Fruit fly (Drosophila melanogaster): Measurements from ENCODE around the gene Pgant7.

DNA sequence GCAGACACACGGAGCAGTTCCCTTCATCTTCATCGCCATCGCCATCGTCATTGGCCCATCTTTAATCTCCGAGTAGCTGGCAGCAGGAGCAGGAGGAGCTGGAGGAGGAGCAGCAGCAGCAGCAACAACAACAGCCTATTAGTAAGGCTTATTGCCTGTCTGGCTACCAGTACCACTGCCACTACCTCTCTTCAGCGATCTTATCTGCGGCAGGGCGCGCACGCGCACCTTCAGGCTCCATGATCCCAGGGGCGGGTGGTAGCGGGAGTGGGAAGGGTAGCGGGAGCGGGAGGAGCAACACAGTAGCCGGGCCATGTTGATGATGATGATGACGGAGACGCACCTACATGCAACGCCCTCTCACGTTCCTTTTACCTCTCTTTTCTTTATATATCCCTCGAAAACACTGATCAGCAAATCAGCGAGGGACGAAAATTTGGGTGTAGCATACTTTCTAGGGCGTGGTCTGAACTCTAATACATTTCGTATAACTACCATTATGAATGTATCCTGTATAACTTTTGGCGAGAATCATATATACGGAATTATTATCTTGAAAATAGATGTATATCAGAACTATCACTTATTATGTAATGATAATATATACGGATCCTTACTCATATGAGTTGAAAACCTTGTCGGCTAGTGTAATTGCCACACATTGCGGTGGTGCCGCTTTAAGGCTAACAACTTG lies 37.4 kb upstream of the Pgant7 start:
- TF ChIP-seq sage (GFP tag; optimal IDR thresholded peaks at IDR 0.05) (no peak), Abd-B (GFP tag; optimal IDR thresholded peaks at IDR 0.05) (no peak), foxo (GFP tag; optimal IDR thresholded peaks at IDR 0.05) (no peak), Mio (GFP tag; optimal IDR thresholded peaks at IDR 0.05) (no peak), dmrt93B (GFP tag; optimal IDR thresholded peaks at IDR 0.05) (no peak), Hr78 (GFP tag; optimal IDR thresholded peaks at IDR 0.05) (no peak), psq (GFP tag; optimal IDR thresholded peaks at IDR 0.05) (peak; percentile 37), N (GFP tag; optimal IDR thresholded peaks at IDR 0.05) (no peak)

Measured in whole organism, wandering third instar larva.